Fruit fly (Drosophila melanogaster): ENCODE results near the gene REPTOR-BP.

Gene REPTOR-BP

dm6 chr2L:10299077-10299809, 35.3 kb downstream of the REPTOR-BP start:
- TF ChIP-seq MESR4 (GFP tag; optimal IDR thresholded peaks at IDR 0.05) = peak; percentile 70
- peak; percentile 29 for TF ChIP-seq CG10979 (tag; optimal IDR thresholded peaks at IDR 0.05)
- peak in 1 of 2 experiments; percentile 25 for TF ChIP-seq bsh (GFP tag; optimal IDR thresholded peaks at IDR 0.05)
- TF ChIP-seq CG17359 (tag; optimal IDR thresholded peaks at IDR 0.05) = peak; percentile 16
- TF ChIP-seq CG2712 (tag; optimal IDR thresholded peaks at IDR 0.05) = peak; percentile 28
- no peak for TF ChIP-seq Fer3 (tag; optimal IDR thresholded peaks at IDR 0.05)
- peak; percentile 33 for TF ChIP-seq PHDP (tag; optimal IDR thresholded peaks at IDR 0.05)
- TF ChIP-seq org-1 (GFP tag; optimal IDR thresholded peaks at IDR 0.05) = no peak
- peak; percentile 6 for TF ChIP-seq tap (tag; optimal IDR thresholded peaks at IDR 0.05)
- TF ChIP-seq dmrt99B (tag; optimal IDR thresholded peaks at IDR 0.05) = peak; percentile 34
- no peak for TF ChIP-seq Gug (GFP tag; IDR thresholded peaks at IDR 0.05)
- TF ChIP-seq grau (tag; optimal IDR thresholded peaks at IDR 0.05) = peak; percentile 36
- no peak for TF ChIP-seq HLH54F (GFP tag; optimal IDR thresholded peaks at IDR 0.05)
- peak; percentile 0 for TF ChIP-seq CG18262 (tag; optimal IDR thresholded peaks at IDR 0.05)
- TF ChIP-seq CG7928 (GFP tag; optimal IDR thresholded peaks at IDR 0.05) = no peak
- peak; percentile 17 for TF ChIP-seq Oli (tag; optimal IDR thresholded peaks at IDR 0.05)
- TF ChIP-seq dmrt11E (tag; optimal IDR thresholded peaks at IDR 0.05) = peak; percentile 20
- no peak for TF ChIP-seq ash1 (GFP tag; optimal IDR thresholded peaks at IDR 0.05)
- no peak for TF ChIP-seq Vsx1 (GFP tag; optimal IDR thresholded peaks at IDR 0.05)
- TF ChIP-seq Xbp1 (GFP tag; optimal IDR thresholded peaks at IDR 0.05) = peak; percentile 16
- TF ChIP-seq eve (GFP tag; optimal IDR thresholded peaks at IDR 0.05) = peak in 1 of 2 experiments; percentile 41
- peak; percentile 17; the same call in 1 of the 2 replicates for TF ChIP-seq vvl (GFP tag; IDR thresholded peaks at IDR 0.05)
- TF ChIP-seq Ravus (GFP tag; IDR thresholded peaks at IDR 0.05) = no peak
- peak; percentile 37 for TF ChIP-seq Max (GFP tag; optimal IDR thresholded peaks at IDR 0.05)
- TF ChIP-seq CG13287 (GFP tag; IDR thresholded peaks at IDR 0.05; ENCODE audit: partially characterized antibody) = 0 out of 2 replicates have a peak, but pooled peaks have one; percentile 50
- TF ChIP-seq Dbx (GFP tag; IDR thresholded peaks at IDR 0.05) = no peak
- TF ChIP-seq Scr (GFP tag; IDR thresholded peaks at IDR 0.05; ENCODE audit: partially characterized antibody) = peak; percentile 28; the same call in 1 of the 2 replicates
- peak; percentile 12 for TF ChIP-seq CG18011 (GFP tag; optimal IDR thresholded peaks at IDR 0.05)
- peak; percentile 77 for TF ChIP-seq CG4617 (GFP tag; optimal IDR thresholded peaks at IDR 0.05; ENCODE audit: borderline replicate concordance)
- TF ChIP-seq CG15269 (tag; optimal IDR thresholded peaks at IDR 0.05) = peak; percentile 47
- TF ChIP-seq fd96Cb (tag; optimal IDR thresholded peaks at IDR 0.05) = peak; percentile 9
- TF ChIP-seq unpg (GFP tag; optimal IDR thresholded peaks at IDR 0.05) = peak; percentile 30
- TF ChIP-seq scrt (GFP tag; optimal IDR thresholded peaks at IDR 0.05) = no peak
- peak; percentile 90 for TF ChIP-seq D19A (tag; optimal IDR thresholded peaks at IDR 0.05)
- TF ChIP-seq gem (tag; optimal IDR thresholded peaks at IDR 0.05) = peak; percentile 62
- TF ChIP-seq CG17568 (GFP tag; optimal IDR thresholded peaks at IDR 0.05) = peak; percentile 8
- TF ChIP-seq ftz-f1 (GFP tag; optimal IDR thresholded peaks at IDR 0.05) = no peak
- no peak for TF ChIP-seq CG10209 (GFP tag; optimal IDR thresholded peaks at IDR 0.05)
- peak; percentile 6 for TF ChIP-seq nerfin-1 (tag; optimal IDR thresholded peaks at IDR 0.05)
- TF ChIP-seq Xrp1 (GFP tag; IDR thresholded peaks at IDR 0.05) = peak; percentile 40; the same call in 1 of the 2 replicates
- no peak for TF ChIP-seq Atf3 (GFP tag; optimal IDR thresholded peaks at IDR 0.05)
- TF ChIP-seq CG11504 (tag; optimal IDR thresholded peaks at IDR 0.05) = peak; percentile 31
- peak; percentile 30 for TF ChIP-seq nmo (GFP tag; optimal IDR thresholded peaks at IDR 0.05)
- peak; percentile 17 for TF ChIP-seq Ssrp (tag; optimal IDR thresholded peaks at IDR 0.05)
- TF ChIP-seq CG7839 (tag; optimal IDR thresholded peaks at IDR 0.05) = peak; percentile 60
- TF ChIP-seq Camta (GFP tag; optimal IDR thresholded peaks at IDR 0.05) = no peak
- peak; percentile 3 for TF ChIP-seq Meics (GFP tag; optimal IDR thresholded peaks at IDR 0.05)
